Fruit fly (Drosophila melanogaster) whole organism, pupa: ENCODE results near the gene CG44405.

Source experiments
- CG10348 ChIP-seq: fragments of 200-800 bp; sonication (Bioruptor generic); IDR thresholded peaks from 2 replicates; pipeline ENCODE4 v1.3.6; 2022; ENCODE audit warnings: missing biosample characterization, missing genetic modification characterization
- CG12605 ChIP-seq: fragments of 200-800 bp; sonication (Bioruptor generic); IDR thresholded peaks from 2 replicates; pipeline ENCODE4 v1.3.6; 2022; ENCODE audit warnings: missing biosample characterization, missing genetic modification characterization
- CG13204 ChIP-seq: fragments of 200-800 bp; sonication (Bioruptor generic); optimal IDR thresholded peaks from 2 replicates; lab custom pipeline; 2018; ENCODE audit warnings: missing biosample characterization, mild to moderate bottlenecking, missing genetic modification characterization, moderate library complexity
- CG14655 ChIP-seq: fragments of 200-800 bp; sonication (Bioruptor generic); optimal IDR thresholded peaks from 3 replicates; lab custom pipeline; 2017; ENCODE audit warnings: mild to moderate bottlenecking, missing biosample characterization, missing genetic modification reagents, missing genetic modification characterization
- CG15710 ChIP-seq: fragments of 200-800 bp; sonication (Bioruptor generic); optimal IDR thresholded peaks from 2 replicates; lab custom pipeline; 2018; ENCODE audit warnings: missing biosample characterization, mild to moderate bottlenecking, missing genetic modification characterization, moderate library complexity
- CG17806 ChIP-seq: fragments of 200-800 bp; sonication (Bioruptor generic); optimal IDR thresholded peaks from 2 replicates; lab custom pipeline; 2018; ENCODE audit warnings: missing biosample characterization, mild to moderate bottlenecking, missing genetic modification characterization, moderate library complexity
- CG32121 ChIP-seq: fragments of 200-800 bp; sonication (Bioruptor generic); IDR thresholded peaks from 2 replicates; pipeline ENCODE4 v1.3.6; 2022; ENCODE audit warnings: missing biosample characterization, missing genetic modification characterization
- CG34367 ChIP-seq: fragments of 200-800 bp; sonication (Bioruptor generic); optimal IDR thresholded peaks from 2 replicates; lab custom pipeline; 2018; ENCODE audit warnings: missing biosample characterization, mild to moderate bottlenecking, missing genetic modification characterization
- CG4496 ChIP-seq: fragments of 200-800 bp; sonication (Bioruptor generic); IDR thresholded peaks from 3 replicates; pipeline ENCODE4 v1.3.6; 2022; ENCODE audit warnings: missing biosample characterization, missing genetic modification characterization
- CG8159 ChIP-seq: fragments of 200-800 bp; sonication (Bioruptor generic); optimal IDR thresholded peaks from 3 replicates; lab custom pipeline; 2018; ENCODE audit warnings: missing biosample characterization, mild to moderate bottlenecking, missing genetic modification characterization, moderate library complexity
- CG8301 ChIP-seq: fragments of 200-800 bp; sonication (Bioruptor generic); optimal IDR thresholded peaks from 2 replicates; lab custom pipeline; 2018; ENCODE audit warnings: missing biosample characterization, mild to moderate bottlenecking, missing genetic modification characterization
- CG9948 ChIP-seq: fragments of 200-800 bp; sonication (Bioruptor generic); optimal IDR thresholded peaks from 2 replicates; lab custom pipeline; 2018; ENCODE audit warnings: missing biosample characterization, mild to moderate bottlenecking, missing genetic modification characterization, moderate library complexity
- D1 ChIP-seq: fragments of 200-800 bp; sonication (Bioruptor generic); optimal IDR thresholded peaks from 2 replicates; lab custom pipeline; 2018; ENCODE audit warnings: missing biosample characterization, mild to moderate bottlenecking, missing genetic modification characterization, moderate library complexity
- EcR ChIP-seq: fragments of 200-800 bp; sonication (Bioruptor generic); optimal IDR thresholded peaks from 3 replicates; lab custom pipeline; 2019; ENCODE audit warnings: missing biosample characterization, missing genetic modification characterization, mild to moderate bottlenecking, moderate library complexity, missing genetic modification reagents
- Ets98B ChIP-seq: fragments of 200-800 bp; sonication (Bioruptor generic); IDR thresholded peaks from 2 replicates; pipeline ENCODE4 v1.3.6; 2022; ENCODE audit warnings: missing biosample characterization, missing genetic modification characterization
- Pif1A ChIP-seq: fragments of 200-800 bp; sonication (Bioruptor generic); optimal IDR thresholded peaks from 3 replicates; lab custom pipeline; 2016; ENCODE audit warnings: missing biosample characterization, missing genetic modification characterization
- Pif1B ChIP-seq: fragments of 200-800 bp; sonication (Bioruptor generic); optimal IDR thresholded peaks from 3 replicates; lab custom pipeline; 2016; ENCODE audit warnings: missing biosample characterization, missing genetic modification characterization
- Snoo ChIP-seq: fragments of 200-800 bp; sonication (Bioruptor generic); optimal IDR thresholded peaks from 3 replicates; lab custom pipeline; 2017; ENCODE audit warnings: missing biosample characterization, mild to moderate bottlenecking, missing genetic modification characterization, inconsistent platforms
- fd96Ca ChIP-seq: fragments of 200-800 bp; sonication (Bioruptor generic); IDR thresholded peaks from 3 replicates; pipeline ENCODE4 v1.3.6; 2022; ENCODE audit warnings: missing biosample characterization, missing genetic modification characterization
- gl ChIP-seq: fragments of 200-800 bp; sonication (Bioruptor generic); optimal IDR thresholded peaks from 2 replicates; lab custom pipeline; 2018; ENCODE audit warnings: missing biosample characterization, mild to moderate bottlenecking, missing genetic modification characterization
- rn ChIP-seq: fragments of 200-800 bp; sonication (Bioruptor generic); IDR thresholded peaks from 2 replicates; pipeline ENCODE4 v1.3.6; 2022; ENCODE audit warnings: missing biosample characterization, missing genetic modification characterization

Gene CG44405

dm6 chr2L:16342224-16342623 lies at the start of gene CG44405:
TSS of gene CG44405 (minus strand) at chr2L:16342324.
- TF ChIP-seq CG13204, result no peak
- no peak for TF ChIP-seq CG32121
- TF ChIP-seq gl (tag; lab: Kevin White, UChicago), result no peak
- TF ChIP-seq D1 (tag; lab: Kevin White, UChicago), result no peak
- TF ChIP-seq CG4496 (GFP tag; lab: Robert Waterston, UW), result no peak
- TF ChIP-seq Snoo (tag; lab: Kevin White, UChicago), result no peak
- no peak for TF ChIP-seq CG14655
- no peak for TF ChIP-seq fd96Ca
- no peak for TF ChIP-seq CG8159
- TF ChIP-seq CG34367 (tag; lab: Kevin White, UChicago), result no peak
- TF ChIP-seq CG17806 (tag; lab: Kevin White, UChicago), result no peak
- TF ChIP-seq Ets98B (GFP tag; lab: Robert Waterston, UW), result no peak
- no peak for TF ChIP-seq Pif1B
- no peak for TF ChIP-seq CG8301 (tag; lab: Kevin White, UChicago)
- TF ChIP-seq CG15710, result no peak
- no peak for TF ChIP-seq EcR (GFP tag; lab: Kevin White, UChicago)
- no peak for TF ChIP-seq CG12605 (GFP tag; lab: Robert Waterston, UW)
- no peak for TF ChIP-seq CG9948
- no peak for TF ChIP-seq CG10348 (GFP tag; lab: Robert Waterston, UW)
- TF ChIP-seq rn (GFP tag; lab: Robert Waterston, UW), result no peak

- TF ChIP-seq CG12605 (GFP tag; lab: Robert Waterston, UW), result no peak
- peak; percentile 51; the same call in 1 of the 3 replicates for TF ChIP-seq CG4496 (GFP tag; lab: Robert Waterston, UW)
- no peak for TF ChIP-seq CG34367 (tag; lab: Kevin White, UChicago)
- TF ChIP-seq CG8301 (tag; lab: Kevin White, UChicago), result no peak
- TF ChIP-seq CG13204, result no peak
- peak; percentile 23 for TF ChIP-seq CG8159
- TF ChIP-seq fd96Ca, result peak; percentile 29; the same call in 1 of the 3 replicates
- no peak for TF ChIP-seq gl (tag; lab: Kevin White, UChicago)
- no peak for TF ChIP-seq CG32121
- TF ChIP-seq EcR (GFP tag; lab: Kevin White, UChicago), result no peak
Measured at dm6 chr2L:16390803-16391202, 48.7 kb upstream of the CG44405 start.

dm6 chr2L:16380973-16381372 lies 38.8 kb upstream of the CG44405 start:
- TF ChIP-seq CG34367 (tag; lab: Kevin White, UChicago), result no peak
- TF ChIP-seq CG9948, result no peak
- no peak for TF ChIP-seq CG13204
- no peak for TF ChIP-seq CG12605 (GFP tag; lab: Robert Waterston, UW)
- TF ChIP-seq gl (tag; lab: Kevin White, UChicago), result no peak
- no peak for TF ChIP-seq CG10348 (GFP tag; lab: Robert Waterston, UW)
- no peak for TF ChIP-seq EcR (GFP tag; lab: Kevin White, UChicago)
- no peak for TF ChIP-seq Pif1B
- no peak for TF ChIP-seq CG8159
- TF ChIP-seq CG14655, result no peak
- TF ChIP-seq Snoo (tag; lab: Kevin White, UChicago), result no peak
- TF ChIP-seq CG4496 (GFP tag; lab: Robert Waterston, UW), result no peak
- TF ChIP-seq rn (GFP tag; lab: Robert Waterston, UW), result no peak
- TF ChIP-seq fd96Ca, result no peak
- no peak for TF ChIP-seq CG17806 (tag; lab: Kevin White, UChicago)
- no peak for TF ChIP-seq CG8301 (tag; lab: Kevin White, UChicago)
- TF ChIP-seq CG32121, result no peak
- no peak for TF ChIP-seq CG15710
- TF ChIP-seq Pif1A (GFP tag; lab: Kevin White, UChicago), result no peak
- no peak for TF ChIP-seq Ets98B (GFP tag; lab: Robert Waterston, UW)

- TF ChIP-seq CG4496 (GFP tag; lab: Robert Waterston, UW) (no peak), Pif1A (GFP tag; lab: Kevin White, UChicago) (no peak), CG12605 (GFP tag; lab: Robert Waterston, UW) (no peak), Snoo (tag; lab: Kevin White, UChicago) (no peak), CG14655 (no peak), CG17806 (tag; lab: Kevin White, UChicago) (no peak), CG34367 (tag; lab: Kevin White, UChicago) (no peak), CG32121 (no peak), rn (GFP tag; lab: Robert Waterston, UW) (no peak), gl (tag; lab: Kevin White, UChicago) (no peak), EcR (GFP tag; lab: Kevin White, UChicago) (no peak), CG15710 (no peak), Pif1B (no peak), CG13204 (no peak), CG8159 (no peak), fd96Ca (no peak), CG9948 (no peak), CG8301 (tag; lab: Kevin White, UChicago) (no peak)
- TF ChIP-seq, all 21 proteins: peak for 0
Measured at dm6 chr2L:16374691-16375090, 32.6 kb upstream of the CG44405 start.

- no peak for TF ChIP-seq Ets98B (GFP tag; lab: Robert Waterston, UW)
- TF ChIP-seq CG14655, result no peak
- no peak for TF ChIP-seq D1 (tag; lab: Kevin White, UChicago)
- no peak for TF ChIP-seq CG12605 (GFP tag; lab: Robert Waterston, UW)
- TF ChIP-seq Snoo (tag; lab: Kevin White, UChicago), result no peak
- TF ChIP-seq CG34367 (tag; lab: Kevin White, UChicago), result no peak
- TF ChIP-seq CG15710, result no peak
- TF ChIP-seq CG10348 (GFP tag; lab: Robert Waterston, UW), result no peak
- TF ChIP-seq EcR (GFP tag; lab: Kevin White, UChicago), result no peak
- TF ChIP-seq fd96Ca, result no peak
- TF ChIP-seq CG9948, result no peak
- TF ChIP-seq rn (GFP tag; lab: Robert Waterston, UW), result no peak
- no peak for TF ChIP-seq CG17806 (tag; lab: Kevin White, UChicago)
Measured at dm6 chr2L:16365603-16366002, 23.5 kb upstream of the CG44405 start, which contains the start of gene jhamt. TSS of gene jhamt (plus strand) at chr2L:16365903.

dm6 chr2L:16357865-16358264 lies 15.7 kb upstream of the CG44405 start:
- TF ChIP-seq CG15710, result peak; percentile 34
- TF ChIP-seq CG8159, result peak; percentile 39
- TF ChIP-seq CG4496 (GFP tag; lab: Robert Waterston, UW), result no peak
- TF ChIP-seq, all 21 proteins: peak for 2
